Worm (Caenorhabditis elegans) whole organism, L1 larva: ENCODE measurements around the gene coa-4.

Experiments
- C04F5.9 ChIP-seq: sonication (generic microtip); optimal IDR thresholded peaks from 2 replicates; lab custom pipeline; 2016; ENCODE audit warnings: missing genetic modification characterization, missing compliant biosample characterization
- C16A3.4 ChIP-seq: fragments of 150-350 bp; optimal IDR thresholded peaks from 2 replicates; lab custom pipeline; 2014; ENCODE audit warnings: missing biosample characterization, missing genetic modification characterization
- C34B4.2 ChIP-seq: sonication (generic microtip); optimal IDR thresholded peaks from 2 replicates; lab custom pipeline; 2017; ENCODE audit warnings: mild to moderate bottlenecking, missing genetic modification characterization, missing compliant biosample characterization
- Y116A8C.19 ChIP-seq: sonication (generic microtip); optimal IDR thresholded peaks from 2 replicates; lab custom pipeline; 2016; ENCODE audit warnings: missing compliant biosample characterization, missing genetic modification characterization, borderline replicate concordance
- aly-2 ChIP-seq: fragments of 150-350 bp; optimal IDR thresholded peaks from 2 replicates; lab custom pipeline; 2014; ENCODE audit warnings: missing biosample characterization, missing genetic modification characterization
- blmp-1 ChIP-seq: fragments of 150-350 bp; optimal IDR thresholded peaks from 2 replicates; lab custom pipeline; 2014; ENCODE audit warnings: missing biosample characterization, missing genetic modification characterization
- ceh-82 ChIP-seq, 3 experiments: fragments of 150-350 bp in 1 of 3; sonication (generic microtip) in 2 of 3; optimal IDR thresholded peaks; 2 replicates each; lab custom pipeline; 2014 to 2017; ENCODE audit warnings: missing biosample characterization in 3 of 3, missing genetic modification characterization in 3 of 3
- ceh-88 ChIP-seq: fragments of 200-800 bp; sonication (Bioruptor generic); IDR thresholded peaks from 2 replicates; pipeline ENCODE4 v1.3.6; 2022; ENCODE audit warnings: missing genetic modification characterization, missing compliant biosample characterization
- dpl-1 ChIP-seq, 3 experiments: fragments of 150-350 bp in 2 of 3; sonication (generic microtip) in 1 of 3; optimal IDR thresholded peaks; 2 replicates each; lab custom pipeline; 2014 to 2017; ENCODE audit warnings: missing biosample characterization in 3 of 3, missing genetic modification characterization in 3 of 3, missing genetic modification reagents in 3 of 3
- dsc-1 ChIP-seq: sonication (generic microtip); optimal IDR thresholded peaks from 2 replicates; lab custom pipeline; 2016; ENCODE audit warnings: mild to moderate bottlenecking, missing genetic modification characterization, missing compliant biosample characterization
- efl-1 ChIP-seq, 4 experiments: fragments of 150-350 bp; optimal IDR thresholded peaks in 3 of 4; peaks in 1 of 4; 1 replicate in 1 of 4; 2 replicates in 3 of 4; lab custom pipeline; 2014; ENCODE audit warnings: missing biosample characterization in 2 of 4, missing genetic modification characterization in 2 of 4, missing genetic modification reagents in 2 of 4
- elt-2 ChIP-seq: sonication (generic microtip); optimal IDR thresholded peaks from 2 replicates; lab custom pipeline; 2016; ENCODE audit warnings: missing genetic modification characterization, mild to moderate bottlenecking, inconsistent platforms, missing compliant biosample characterization, missing genetic modification reagents
- elt-3 ChIP-seq, 6 experiments: fragments of 150-350 bp in 1 of 6; sonication (generic microtip); optimal IDR thresholded peaks; 2 replicates each; lab custom pipeline; 2017 to 2018; ENCODE audit warnings: missing biosample characterization in 6 of 6, missing genetic modification characterization in 6 of 6, inconsistent platforms in 1 of 6
- ets-5 ChIP-seq: fragments of 200-800 bp; sonication (Bioruptor generic); IDR thresholded peaks from 2 replicates; pipeline ENCODE4 v1.3.6; 2022; ENCODE audit warnings: missing genetic modification characterization, missing compliant biosample characterization
- fkh-4 ChIP-seq: sonication (generic microtip); optimal IDR thresholded peaks from 2 replicates; lab custom pipeline; 2016; ENCODE audit warnings: missing compliant biosample characterization, missing genetic modification characterization, borderline replicate concordance
- fos-1 ChIP-seq: fragments of 150-350 bp; optimal IDR thresholded peaks from 2 replicates; lab custom pipeline; 2014; ENCODE audit warnings: missing biosample characterization, missing genetic modification characterization
- grh-1 ChIP-seq: fragments of 200-800 bp; sonication (Bioruptor generic); IDR thresholded peaks from 2 replicates; pipeline ENCODE4 v1.3.6; 2022; ENCODE audit warnings: missing genetic modification reagents, missing genetic modification characterization, missing compliant biosample characterization
- hlh-4 ChIP-seq: sonication (generic microtip); optimal IDR thresholded peaks from 2 replicates; lab custom pipeline; 2016; ENCODE audit warnings: mild to moderate bottlenecking, missing genetic modification characterization, missing compliant biosample characterization
- hpl-2 ChIP-seq: fragments of 150-350 bp; optimal IDR thresholded peaks from 2 replicates; lab custom pipeline; 2014; ENCODE audit warnings: missing biosample characterization, missing genetic modification reagents, missing genetic modification characterization
- irx-1 ChIP-seq: sonication (generic microtip); optimal IDR thresholded peaks from 2 replicates; lab custom pipeline; 2016; ENCODE audit warnings: missing genetic modification characterization, missing compliant biosample characterization
- lin-14 ChIP-seq: fragments of 200-800 bp; sonication (Bioruptor generic); optimal IDR thresholded peaks from 2 replicates; lab custom pipeline; 2018; ENCODE audit warnings: mild to moderate bottlenecking, missing genetic modification characterization, moderate library complexity, missing compliant biosample characterization
- lin-35 ChIP-seq, 2 experiments: fragments of 150-350 bp; optimal IDR thresholded peaks; 2 replicates each; lab custom pipeline; 2014; ENCODE audit warnings: missing biosample characterization in 2 of 2, missing genetic modification characterization in 2 of 2, missing genetic modification reagents in 2 of 2
- lir-3 ChIP-seq: sonication (generic microtip); optimal IDR thresholded peaks from 2 replicates; lab custom pipeline; 2016; ENCODE audit warnings: mild to moderate bottlenecking, missing genetic modification characterization, moderate library complexity, missing compliant biosample characterization; ENCODE audit not compliant: poor library complexity
- lsy-2 ChIP-seq, 2 experiments: fragments of 150-350 bp; optimal IDR thresholded peaks; 2 replicates each; lab custom pipeline; 2014; ENCODE audit warnings: missing biosample characterization in 2 of 2, missing genetic modification characterization in 2 of 2
- mdl-1 ChIP-seq, 2 experiments: fragments of 150-350 bp; optimal IDR thresholded peaks; 2 replicates each; lab custom pipeline; 2014 to 2017; ENCODE audit warnings: missing biosample characterization in 2 of 2, missing genetic modification characterization in 2 of 2, inconsistent platforms in 1 of 2
- mep-1 ChIP-seq: fragments of 150-350 bp; optimal IDR thresholded peaks from 2 replicates; lab custom pipeline; 2014; ENCODE audit warnings: missing biosample characterization, missing genetic modification characterization
- nhr-19 ChIP-seq: fragments of 200-800 bp; sonication (Bioruptor generic); conservative IDR thresholded peaks from 2 replicates; pipeline ENCODE4 v1.3.6; 2022; ENCODE audit warnings: missing genetic modification characterization, missing compliant biosample characterization
- nhr-20 ChIP-seq: sonication (generic microtip); optimal IDR thresholded peaks from 2 replicates; lab custom pipeline; 2016; ENCODE audit warnings: mild to moderate bottlenecking, missing genetic modification characterization, missing compliant biosample characterization
- nhr-47 ChIP-seq: sonication (generic microtip); optimal IDR thresholded peaks from 2 replicates; lab custom pipeline; 2016; ENCODE audit warnings: mild to moderate bottlenecking, missing genetic modification characterization, moderate library complexity, missing compliant biosample characterization
- nhr-71 ChIP-seq: sonication (generic microtip); optimal IDR thresholded peaks from 2 replicates; lab custom pipeline; 2016; ENCODE audit warnings: mild to moderate bottlenecking, missing genetic modification characterization, moderate library complexity, missing compliant biosample characterization
- nhr-77 ChIP-seq: fragments of 150-350 bp; optimal IDR thresholded peaks from 2 replicates; lab custom pipeline; 2014; ENCODE audit warnings: missing biosample characterization, missing genetic modification characterization
- nhr-84 ChIP-seq: sonication (generic microtip); optimal IDR thresholded peaks from 2 replicates; lab custom pipeline; 2017; ENCODE audit warnings: missing biosample characterization, missing genetic modification characterization
- nhr-85 ChIP-seq: sonication (generic microtip); peaks from one replicate; lab custom pipeline; 2016; ENCODE audit warnings: missing genetic modification characterization, inconsistent platforms, missing compliant biosample characterization
- rnt-1 ChIP-seq: sonication (generic microtip); optimal IDR thresholded peaks from 2 replicates; lab custom pipeline; 2016; ENCODE audit warnings: mild to moderate bottlenecking, missing genetic modification characterization, moderate library complexity, missing compliant biosample characterization
- skn-1 ChIP-seq: fragments of 150-350 bp; optimal IDR thresholded peaks from 2 replicates; lab custom pipeline; 2014; ENCODE audit warnings: missing biosample characterization, missing genetic modification characterization
- snpc-4 ChIP-seq: fragments of 150-350 bp; optimal IDR thresholded peaks from 2 replicates; lab custom pipeline; 2014; ENCODE audit warnings: missing biosample characterization, missing genetic modification characterization
- snu-23 ChIP-seq: sonication (generic microtip); optimal IDR thresholded peaks from 2 replicates; lab custom pipeline; 2016; ENCODE audit warnings: missing genetic modification characterization, missing compliant biosample characterization
- swsn-7 ChIP-seq: sonication (generic microtip); optimal IDR thresholded peaks from 2 replicates; lab custom pipeline; 2016; ENCODE audit warnings: missing genetic modification characterization, missing compliant biosample characterization
- tbx-2 ChIP-seq: sonication (generic microtip); optimal IDR thresholded peaks from 2 replicates; lab custom pipeline; 2016; ENCODE audit warnings: missing genetic modification characterization, missing compliant biosample characterization
- tlp-1 ChIP-seq: fragments of 150-350 bp; optimal IDR thresholded peaks from 2 replicates; lab custom pipeline; 2014; ENCODE audit warnings: missing biosample characterization, missing genetic modification characterization
- unc-86 ChIP-seq: sonication (generic microtip); optimal IDR thresholded peaks from 2 replicates; lab custom pipeline; 2016; ENCODE audit warnings: missing genetic modification characterization, missing compliant biosample characterization
- unc-98 ChIP-seq: fragments of 200-800 bp; sonication (Bioruptor generic); IDR thresholded peaks from 2 replicates; pipeline ENCODE4 v1.3.6; 2022; ENCODE audit warnings: missing genetic modification characterization, missing compliant biosample characterization
- xbp-1 ChIP-seq: sonication (generic microtip); optimal IDR thresholded peaks from 2 replicates; lab custom pipeline; 2016; ENCODE audit warnings: missing genetic modification characterization, missing compliant biosample characterization
- zag-1 ChIP-seq: fragments of 150-350 bp; optimal IDR thresholded peaks from 2 replicates; lab custom pipeline; 2014; ENCODE audit warnings: missing biosample characterization, missing genetic modification characterization

Gene coa-4

DNA sequence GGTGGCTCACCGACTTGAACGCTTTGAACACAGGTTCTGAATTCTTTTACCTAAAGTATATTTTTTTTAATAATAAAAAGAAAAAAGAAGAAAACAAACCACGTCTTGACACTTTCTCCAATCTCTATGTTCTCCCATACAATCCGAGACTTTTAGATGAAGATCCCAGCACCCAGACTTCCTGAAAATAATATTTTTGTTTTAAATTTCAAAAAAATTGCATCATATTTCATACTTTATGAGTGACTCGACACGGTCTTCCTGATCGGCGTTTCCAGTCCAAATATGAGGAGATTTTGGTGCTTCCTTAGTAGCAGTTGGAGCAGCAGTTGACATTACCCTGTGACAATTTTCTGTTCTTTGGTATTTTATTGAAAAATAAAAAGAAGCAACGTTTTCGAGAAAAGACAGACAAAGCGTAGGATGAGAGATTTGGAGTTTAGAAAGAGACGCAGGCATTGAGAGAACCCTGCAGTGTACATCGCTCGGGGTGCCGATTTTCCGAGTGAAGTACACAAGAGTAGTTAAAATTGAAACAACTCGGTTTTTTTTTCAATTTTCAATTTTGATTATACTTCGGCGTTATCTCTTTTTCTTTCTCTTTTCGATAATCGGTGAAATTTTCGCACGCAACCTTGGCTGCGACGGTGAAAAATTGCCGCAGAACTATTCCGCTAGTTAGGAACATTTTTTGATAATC, at the start of gene coa-4, which contains the start of gene T20D3.14:
coa-4 (minus strand) TSS at position 51 of the 700 bp plus-strand sequence.
T20D3.14 (minus strand) TSS at position 358 of the 700 bp plus-strand sequence.
- TF ChIP-seq nhr-71 (peak; percentile 71), C16A3.4 (tag; lab: Kevin White, UChicago) (peak; percentile 38), lin-35 (GFP tag; optimal IDR thresholded peaks at IDR 0.05; lab: Kevin White, UChicago) (peak; percentile 41 to 64), unc-98 (GFP tag; lab: Robert Waterston, UW) (no peak), mdl-1 (tag; optimal IDR thresholded peaks at IDR 0.05; lab: Kevin White, UChicago) (peak in 1 of 2 experiments; percentile 54), nhr-19 (GFP tag; lab: Robert Waterston, UW) (no peak; the same call in none of the 2 replicates), hpl-2 (no peak), lin-14 (peak; percentile 75), skn-1 (tag; lab: Kevin White, UChicago) (no peak), nhr-47 (peak; percentile 43), elt-2 (peak; percentile 17), zag-1 (tag; lab: Kevin White, UChicago) (no peak), lsy-2 (tag; optimal IDR thresholded peaks at IDR 0.05; lab: Kevin White, UChicago) (peak; percentile 53 to 58), nhr-20 (tag; lab: Kevin White, UChicago) (peak; percentile 64), blmp-1 (tag; lab: Kevin White, UChicago) (peak; percentile 39), snu-23 (GFP tag; lab: Kevin White, UChicago) (peak; percentile 75), nhr-77 (tag; lab: Kevin White, UChicago) (peak; percentile 11), elt-3 (tag; optimal IDR thresholded peaks at IDR 0.05; lab: Kevin White, UChicago) (peak in 1 of 6 experiments; percentile 43), dpl-1 (GFP tag; optimal IDR thresholded peaks at IDR 0.05; lab: Kevin White, UChicago) (peak in 2 of 3 experiments; percentile 17 to 48), nhr-85 (tag; lab: Kevin White, UChicago) (peak; percentile 55), Y116A8C.19 (no peak), ceh-82 (tag; optimal IDR thresholded peaks at IDR 0.05; lab: Kevin White, UChicago) (peak in 2 of 3 experiments; percentile 6 to 26), ceh-88 (no peak), xbp-1 (tag; lab: Kevin White, UChicago) (peak; percentile 48), tbx-2 (tag; lab: Kevin White, UChicago) (peak; percentile 43), snpc-4 (tag; lab: Kevin White, UChicago) (peak; percentile 1), fkh-4 (tag; lab: Kevin White, UChicago) (no peak), irx-1 (tag; lab: Kevin White, UChicago) (peak; percentile 9), swsn-7 (tag; lab: Kevin White, UChicago) (peak; percentile 39), efl-1 (optimal IDR thresholded peaks at IDR 0.05; lab: Kevin White, UChicago) (peak; percentile 50 to 57), efl-1 (GFP tag; optimal IDR thresholded peaks at IDR 0.05 in 1 of 2; lab: Kevin White, UChicago) (peak; percentile 43 to 83), mep-1 (tag; lab: Kevin White, UChicago) (peak; percentile 41), rnt-1 (tag; lab: Kevin White, UChicago) (peak; percentile 33), grh-1 (GFP tag; lab: Robert Waterston, UW) (no peak)
- TF ChIP-seq, all 84 proteins: peak for 24

DNA sequence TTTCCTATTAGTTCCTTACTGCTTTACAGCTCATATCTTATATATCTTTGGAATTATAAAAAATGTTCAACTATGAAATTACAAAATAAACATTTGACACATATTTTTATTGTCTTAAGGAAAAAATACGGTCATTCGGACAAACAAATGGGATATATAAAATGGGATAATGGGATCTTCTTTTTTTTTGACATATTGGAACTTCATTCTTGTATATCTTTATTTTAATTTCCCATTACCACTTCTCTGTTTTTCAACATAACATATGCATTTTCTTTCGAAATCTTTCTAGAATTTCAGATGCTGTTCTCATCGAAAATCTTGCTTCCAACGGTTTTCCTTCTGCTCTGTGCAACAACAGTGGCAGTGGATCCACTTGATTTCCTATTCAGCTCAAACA, 49.4 kb upstream of the coa-4 start, which contains the start of gene C10C5.7:
C10C5.7 (plus strand) TSS at position 301 of the 400 bp plus-strand sequence.
- TF ChIP-seq snpc-4 (tag; lab: Kevin White, UChicago) (no peak), C34B4.2 (no peak), aly-2 (tag; lab: Kevin White, UChicago) (no peak), hlh-4 (tag; lab: Kevin White, UChicago) (no peak), unc-86 (tag; lab: Kevin White, UChicago) (no peak), irx-1 (tag; lab: Kevin White, UChicago) (no peak), ceh-82 (tag; optimal IDR thresholded peaks at IDR 0.05; lab: Kevin White, UChicago) (no peak), blmp-1 (tag; lab: Kevin White, UChicago) (no peak), nhr-20 (tag; lab: Kevin White, UChicago) (no peak), tlp-1 (no peak), dsc-1 (no peak), fkh-4 (tag; lab: Kevin White, UChicago) (no peak), snu-23 (GFP tag; lab: Kevin White, UChicago) (no peak), grh-1 (GFP tag; lab: Robert Waterston, UW) (no peak), C04F5.9 (tag; lab: Kevin White, UChicago) (no peak), unc-98 (GFP tag; lab: Robert Waterston, UW) (no peak), fos-1 (tag; lab: Kevin White, UChicago) (no peak), lir-3 (no peak), ets-5 (no peak), nhr-84 (tag; lab: Kevin White, UChicago) (no peak)
